Worm (Caenorhabditis elegans) whole organism, L2 larva: Measurements from ENCODE around the gene nhr-255.
A peak's percentile ranks its signal among the peaks of the same experiment; 100 is the strongest.

Source experiments
- F13H6.1 ChIP-seq: sonication (generic microtip); optimal IDR thresholded peaks from 2 replicates; lab custom pipeline; 2016; ENCODE audit warnings: missing genetic modification characterization, missing compliant biosample characterization
- R02D3.7 ChIP-seq: fragments of 150-350 bp; optimal IDR thresholded peaks from 2 replicates; lab custom pipeline; 2014; ENCODE audit warnings: missing biosample characterization, missing genetic modification characterization
- Y55F3AM.14 ChIP-seq: fragments of 200-800 bp; sonication (Bioruptor generic); optimal IDR thresholded peaks from 2 replicates; lab custom pipeline; 2018; ENCODE audit warnings: mild to moderate bottlenecking, missing genetic modification characterization, missing compliant biosample characterization
- ZK546.5 ChIP-seq: sonication (generic microtip); optimal IDR thresholded peaks from 2 replicates; lab custom pipeline; 2017; ENCODE audit warnings: missing biosample characterization, missing genetic modification characterization
- aly-2 ChIP-seq: fragments of 150-350 bp; optimal IDR thresholded peaks from 2 replicates; lab custom pipeline; 2014; ENCODE audit warnings: missing biosample characterization, missing genetic modification characterization
- ama-1 ChIP-seq: fragments of 150-350 bp; optimal IDR thresholded peaks from 2 replicates; lab custom pipeline; 2018; ENCODE audit warnings: inconsistent platforms
- blmp-1 ChIP-seq: sonication (generic microtip); optimal IDR thresholded peaks from 2 replicates; lab custom pipeline; 2017; ENCODE audit warnings: missing genetic modification characterization, mild to moderate bottlenecking, missing compliant biosample characterization, antibody characterized with exemption, moderate library complexity; ENCODE audit not compliant: insufficient read depth
- ceh-82 ChIP-seq: fragments of 150-350 bp; optimal IDR thresholded peaks from 2 replicates; lab custom pipeline; 2014; ENCODE audit warnings: missing biosample characterization, missing genetic modification characterization
- crh-2 ChIP-seq: sonication (generic microtip); optimal IDR thresholded peaks from 2 replicates; lab custom pipeline; 2017; ENCODE audit warnings: missing biosample characterization, missing genetic modification characterization
- dmd-4 ChIP-seq: sonication (generic microtip); optimal IDR thresholded peaks from 2 replicates; lab custom pipeline; 2017; ENCODE audit warnings: missing biosample characterization, missing genetic modification characterization
- egl-27 ChIP-seq: sonication (generic microtip); optimal IDR thresholded peaks from 3 replicates; lab custom pipeline; 2017; ENCODE audit warnings: missing biosample characterization, missing genetic modification reagents, missing genetic modification characterization
- elt-1 ChIP-seq: fragments of 150-350 bp; optimal IDR thresholded peaks from 2 replicates; lab custom pipeline; 2014; ENCODE audit warnings: missing biosample characterization, missing genetic modification characterization
- fos-1 ChIP-seq: fragments of 150-350 bp; optimal IDR thresholded peaks from 2 replicates; lab custom pipeline; 2014; ENCODE audit warnings: missing biosample characterization, missing genetic modification characterization
- gmeb-1 ChIP-seq: fragments of 150-350 bp; optimal IDR thresholded peaks from 2 replicates; lab custom pipeline; 2014; ENCODE audit warnings: missing biosample characterization, missing genetic modification characterization
- lin-11 ChIP-seq: fragments of 150-350 bp; sonication (generic microtip); optimal IDR thresholded peaks from 2 replicates; lab custom pipeline; 2014; ENCODE audit warnings: missing biosample characterization, missing genetic modification characterization, inconsistent platforms, mixed read lengths
- lin-13 ChIP-seq: fragments of 150-350 bp; optimal IDR thresholded peaks from 2 replicates; lab custom pipeline; 2014; ENCODE audit warnings: missing biosample characterization, missing genetic modification reagents, missing genetic modification characterization
- lin-39 ChIP-seq: fragments of 150-350 bp; optimal IDR thresholded peaks from 2 replicates; lab custom pipeline; 2014; ENCODE audit warnings: missing biosample characterization, missing genetic modification reagents, missing genetic modification characterization
- lsy-2 ChIP-seq, 2 experiments: fragments of 150-350 bp in 1 of 2; sonication (generic microtip) in 1 of 2; optimal IDR thresholded peaks; 2 replicates each; lab custom pipeline; 2014 to 2017; ENCODE audit warnings: missing biosample characterization in 2 of 2, missing genetic modification characterization in 2 of 2
- mab-5 ChIP-seq: fragments of 150-350 bp; optimal IDR thresholded peaks from 2 replicates; lab custom pipeline; 2014; ENCODE audit warnings: missing biosample characterization, missing genetic modification characterization
- mbf-1 ChIP-seq: sonication (generic microtip); optimal IDR thresholded peaks from 2 replicates; lab custom pipeline; 2017; ENCODE audit warnings: missing biosample characterization, missing genetic modification characterization
- mdl-1 ChIP-seq, 2 experiments: fragments of 150-350 bp in 1 of 2; sonication (generic microtip) in 1 of 2; optimal IDR thresholded peaks; 2 replicates each; lab custom pipeline; 2017; ENCODE audit warnings: missing biosample characterization in 2 of 2, missing genetic modification characterization in 2 of 2
- nhr-10 ChIP-seq: sonication (generic microtip); optimal IDR thresholded peaks from 2 replicates; lab custom pipeline; 2017; ENCODE audit warnings: missing biosample characterization, missing genetic modification characterization
- nhr-11 ChIP-seq: fragments of 150-350 bp; optimal IDR thresholded peaks from 2 replicates; lab custom pipeline; 2014; ENCODE audit warnings: missing biosample characterization, missing genetic modification characterization
- nhr-12 ChIP-seq: fragments of 150-350 bp; optimal IDR thresholded peaks from 2 replicates; lab custom pipeline; 2014; ENCODE audit warnings: missing biosample characterization, missing genetic modification characterization
- nhr-129 ChIP-seq: fragments of 150-350 bp; optimal IDR thresholded peaks from 2 replicates; lab custom pipeline; 2014; ENCODE audit warnings: missing biosample characterization, missing genetic modification characterization
- nhr-21 ChIP-seq: fragments of 150-350 bp; optimal IDR thresholded peaks from 2 replicates; lab custom pipeline; 2014; ENCODE audit warnings: missing biosample characterization, missing genetic modification characterization
- nhr-23 ChIP-seq: fragments of 150-350 bp; optimal IDR thresholded peaks from 2 replicates; lab custom pipeline; 2014; ENCODE audit warnings: missing biosample characterization, missing genetic modification reagents, missing genetic modification characterization
- nhr-25 ChIP-seq: fragments of 150-350 bp; sonication (generic microtip); optimal IDR thresholded peaks from 3 replicates; lab custom pipeline; 2014; ENCODE audit warnings: missing biosample characterization, missing genetic modification characterization
- nhr-6 ChIP-seq: fragments of 150-350 bp; optimal IDR thresholded peaks from 2 replicates; lab custom pipeline; 2014; ENCODE audit warnings: missing biosample characterization, missing genetic modification characterization
- nhr-77 ChIP-seq: fragments of 150-350 bp; optimal IDR thresholded peaks from 2 replicates; lab custom pipeline; 2014; ENCODE audit warnings: missing biosample characterization, missing genetic modification characterization
- sem-4 ChIP-seq: fragments of 150-350 bp; optimal IDR thresholded peaks from 2 replicates; lab custom pipeline; 2014; ENCODE audit warnings: missing biosample characterization, missing genetic modification reagents, missing genetic modification characterization
- skn-1 ChIP-seq: sonication (generic microtip); optimal IDR thresholded peaks from 2 replicates; lab custom pipeline; 2017; ENCODE audit warnings: missing biosample characterization, missing genetic modification characterization
- sma-3 ChIP-seq: sonication (generic microtip); optimal IDR thresholded peaks from 2 replicates; lab custom pipeline; 2016; ENCODE audit warnings: missing genetic modification reagents, missing genetic modification characterization, missing compliant biosample characterization
- sma-9 ChIP-seq, 2 experiments: fragments of 150-350 bp in 1 of 2; sonication (generic microtip) in 1 of 2; optimal IDR thresholded peaks; 2 replicates each; lab custom pipeline; 2014 to 2016; ENCODE audit warnings: missing genetic modification characterization in 2 of 2, mild to moderate bottlenecking in 1 of 2, missing biosample characterization in 1 of 2, missing compliant biosample characterization in 1 of 2, missing genetic modification reagents in 1 of 2, moderate library complexity in 1 of 2
- snpc-4 ChIP-seq: fragments of 150-350 bp; optimal IDR thresholded peaks from 2 replicates; lab custom pipeline; 2014; ENCODE audit warnings: missing biosample characterization, missing genetic modification characterization
- unc-39 ChIP-seq: fragments of 150-350 bp; optimal IDR thresholded peaks from 2 replicates; lab custom pipeline; 2014; ENCODE audit warnings: missing biosample characterization, missing genetic modification characterization
- unc-62 ChIP-seq: fragments of 150-350 bp; optimal IDR thresholded peaks from 2 replicates; lab custom pipeline; 2014; ENCODE audit warnings: missing biosample characterization, missing genetic modification reagents, missing genetic modification characterization
- zag-1 ChIP-seq: fragments of 150-350 bp; optimal IDR thresholded peaks from 2 replicates; lab custom pipeline; 2014; ENCODE audit warnings: missing biosample characterization, missing genetic modification characterization
- ztf-1 ChIP-seq: fragments of 200-800 bp; sonication (Bioruptor generic); conservative IDR thresholded peaks from 2 replicates; pipeline ENCODE4 v1.3.6; 2022; ENCODE audit warnings: missing genetic modification characterization, missing compliant biosample characterization
- ztf-11 ChIP-seq: sonication (generic microtip); optimal IDR thresholded peaks from 2 replicates; lab custom pipeline; 2017; ENCODE audit warnings: missing biosample characterization, missing genetic modification characterization
- ztf-4 ChIP-seq: fragments of 150-350 bp; optimal IDR thresholded peaks from 2 replicates; lab custom pipeline; 2014; ENCODE audit warnings: missing biosample characterization, missing genetic modification characterization

The nhr-255 gene

DNA sequence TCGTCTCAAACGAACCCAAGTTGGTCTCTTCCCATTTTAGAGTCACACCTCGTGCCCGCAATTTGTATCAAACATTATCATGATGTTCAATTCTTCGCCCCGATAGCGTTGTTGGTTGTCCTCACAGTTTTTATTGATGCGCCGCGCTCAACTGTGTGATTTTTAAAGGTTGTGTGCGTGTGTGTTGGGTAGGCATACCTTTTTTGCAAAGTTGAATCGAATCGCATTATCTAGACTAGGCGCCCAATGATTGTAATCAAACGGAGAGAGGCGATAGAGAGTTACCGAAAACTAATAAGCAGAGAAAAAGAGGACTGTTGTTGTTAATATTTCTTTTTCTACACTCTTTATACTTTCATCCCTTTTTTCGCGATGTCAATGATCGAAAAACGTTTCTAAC, 42.2 kb upstream of the nhr-255 start (continued):
- no peak for TF ChIP-seq nhr-21 (tag; lab: Kevin White, UChicago)
- no peak for TF ChIP-seq lsy-2 (tag; optimal IDR thresholded peaks at IDR 0.05; lab: Kevin White, UChicago)
- no peak for TF ChIP-seq unc-39 (tag; lab: Kevin White, UChicago)
- TF ChIP-seq unc-62 (GFP tag; lab: Kevin White, UChicago), result no peak
- no peak for TF ChIP-seq ceh-82
- TF ChIP-seq crh-2 (tag; lab: Kevin White, UChicago), result no peak
- no peak for TF ChIP-seq Y55F3AM.14 (GFP tag; lab: Kevin White, UChicago)
- no peak for TF ChIP-seq ztf-1 (GFP tag; lab: Robert Waterston, UW)

DNA sequence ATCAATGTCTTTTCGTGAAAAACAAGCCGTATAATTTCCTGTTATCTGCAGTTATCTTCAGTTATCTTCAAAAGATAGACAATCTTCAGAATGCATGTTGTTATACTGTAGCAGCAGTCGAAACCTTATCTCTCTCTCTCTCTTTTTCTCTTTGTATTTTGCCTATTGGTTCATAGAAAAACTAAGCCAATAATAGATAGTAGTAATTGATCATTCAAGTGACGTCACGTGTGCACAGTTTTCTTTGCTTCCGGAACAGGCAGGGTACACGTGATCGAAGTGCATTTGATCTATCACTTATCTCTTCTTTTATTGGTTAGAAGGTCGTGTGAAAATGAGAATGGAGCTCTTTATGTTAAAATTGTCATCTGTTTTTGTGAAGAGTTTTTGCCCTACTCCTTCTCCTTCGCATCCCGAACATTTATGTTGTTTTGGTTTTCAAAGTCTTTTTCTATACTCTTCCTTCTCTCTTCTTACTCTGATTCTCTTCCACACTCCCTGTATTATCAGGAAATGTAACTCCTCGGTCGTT, 37.8 kb upstream of the nhr-255 start:
- TF ChIP-seq aly-2, result no peak
- TF ChIP-seq lin-13 (GFP tag; lab: Kevin White, UChicago), result no peak
- TF ChIP-seq ceh-82, result no peak
- peak; percentile 79 for TF ChIP-seq sma-3
- TF ChIP-seq ama-1 (lab: Kevin White, UChicago), result no peak
- no peak for TF ChIP-seq snpc-4
- no peak for TF ChIP-seq sem-4 (tag; lab: Kevin White, UChicago)
- no peak for TF ChIP-seq R02D3.7
- no peak for TF ChIP-seq mab-5 (tag; lab: Kevin White, UChicago)
- TF ChIP-seq nhr-12 (tag; lab: Kevin White, UChicago), result no peak
- no peak for TF ChIP-seq Y55F3AM.14 (GFP tag; lab: Kevin White, UChicago)
- TF ChIP-seq ZK546.5 (tag; lab: Kevin White, UChicago), result no peak
- no peak for TF ChIP-seq elt-1 (tag; lab: Kevin White, UChicago)
- no peak for TF ChIP-seq dmd-4 (tag; lab: Kevin White, UChicago)
- no peak for TF ChIP-seq nhr-23 (tag; lab: Kevin White, UChicago)
- peak; percentile 10 for TF ChIP-seq gmeb-1
- no peak for TF ChIP-seq zag-1 (tag; lab: Kevin White, UChicago)
- TF ChIP-seq nhr-129, result peak; percentile 28
- TF ChIP-seq skn-1 (tag; lab: Kevin White, UChicago), result no peak
- TF ChIP-seq fos-1 (tag; lab: Kevin White, UChicago), result no peak
- no peak for TF ChIP-seq mbf-1
- no peak for TF ChIP-seq ztf-11 (tag; lab: Kevin White, UChicago)
- no peak for TF ChIP-seq nhr-10 (tag; lab: Kevin White, UChicago)
- no peak for TF ChIP-seq nhr-77 (tag; lab: Kevin White, UChicago)
- TF ChIP-seq nhr-11 (tag; lab: Kevin White, UChicago), result no peak
- TF ChIP-seq unc-62 (GFP tag; lab: Kevin White, UChicago), result no peak
- peak; percentile 0 for TF ChIP-seq nhr-25 (tag; lab: Kevin White, UChicago)
- TF ChIP-seq F13H6.1 (tag; lab: Kevin White, UChicago), result no peak
- TF ChIP-seq mdl-1 (tag; optimal IDR thresholded peaks at IDR 0.05; lab: Kevin White, UChicago), result peak in 1 of 2 experiments; percentile 35
- TF ChIP-seq lsy-2 (tag; optimal IDR thresholded peaks at IDR 0.05; lab: Kevin White, UChicago), result no peak
- TF ChIP-seq egl-27 (tag; lab: Kevin White, UChicago), result no peak
- TF ChIP-seq lin-39 (tag; lab: Kevin White, UChicago), result no peak
- TF ChIP-seq nhr-21 (tag; lab: Kevin White, UChicago), result peak; percentile 40
- peak; percentile 96 for TF ChIP-seq sma-9 (GFP tag; optimal IDR thresholded peaks at IDR 0.05; lab: Kevin White, UChicago)
- no peak for TF ChIP-seq sma-9 (tag; optimal IDR thresholded peaks at IDR 0.05; lab: Kevin White, UChicago)
- TF ChIP-seq lin-11, result no peak

DNA sequence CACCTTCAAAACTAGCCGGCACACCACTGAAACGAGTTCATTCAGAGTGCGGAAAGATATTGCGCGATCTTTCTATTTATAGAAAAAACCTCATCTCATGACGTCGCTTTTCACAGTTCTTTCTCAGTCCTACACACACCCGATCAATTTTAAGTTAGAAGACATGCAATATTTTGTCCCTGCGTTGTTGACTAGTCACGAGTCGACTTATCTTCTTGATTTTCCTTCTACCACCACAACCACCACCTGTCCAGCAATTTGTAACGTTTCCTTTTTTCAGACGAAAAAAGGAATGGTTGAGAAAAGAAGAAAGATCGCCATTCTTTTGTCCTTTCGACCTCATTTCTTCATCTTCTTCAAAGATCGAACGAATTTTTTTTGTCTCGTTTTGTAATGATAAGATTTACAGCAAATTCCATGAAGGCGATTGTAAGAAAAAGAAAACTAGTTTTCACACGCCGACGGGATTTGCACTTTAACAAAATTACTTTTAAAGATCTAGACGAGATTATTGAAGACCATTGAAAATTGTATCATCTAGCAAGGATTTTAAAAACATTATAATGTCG, 36.2 kb upstream of the nhr-255 start:
- TF ChIP-seq ztf-4 (tag; lab: Kevin White, UChicago) (peak; percentile 33), mdl-1 (tag; optimal IDR thresholded peaks at IDR 0.05; lab: Kevin White, UChicago) (no peak), nhr-21 (tag; lab: Kevin White, UChicago) (peak; percentile 70), blmp-1 (peak; percentile 59), nhr-6 (tag; lab: Kevin White, UChicago) (peak; percentile 49), nhr-25 (tag; lab: Kevin White, UChicago) (peak; percentile 83), lin-13 (GFP tag; lab: Kevin White, UChicago) (no peak), nhr-129 (peak; percentile 30), egl-27 (tag; lab: Kevin White, UChicago) (peak; percentile 17), F13H6.1 (tag; lab: Kevin White, UChicago) (no peak), aly-2 (no peak), sma-3 (peak; percentile 57), crh-2 (tag; lab: Kevin White, UChicago) (peak; percentile 9), sma-9 (GFP tag; optimal IDR thresholded peaks at IDR 0.05; lab: Kevin White, UChicago) (peak; percentile 80), sma-9 (tag; optimal IDR thresholded peaks at IDR 0.05; lab: Kevin White, UChicago) (no peak)
